Worm (Caenorhabditis elegans) whole organism, early embryonic: ENCODE results near the gene T25G12.13.

ENCODE experiments used
- ama-1 ChIP-seq: fragments of 150-350 bp; optimal IDR thresholded peaks from 2 replicates; lab custom pipeline; 2014
- sea-1 ChIP-seq: fragments of 200-800 bp; sonication (Bioruptor generic); conservative IDR thresholded peaks from 2 replicates; pipeline ENCODE4 v1.3.6; 2022; ENCODE audit warnings: missing genetic modification characterization, missing compliant biosample characterization

ce11 chrX:17294019-17294418 is 50.9 kb downstream of the T25G12.13 start:
- TF ChIP-seq ama-1: no peak
- no peak for TF ChIP-seq sea-1 (GFP tag; lab: Robert Waterston, UW)
